Worm (Caenorhabditis elegans) whole organism, L4/young adult: ENCODE data around the gene mes-1.

Experiments used
- W03F9.2 ChIP-seq: fragments of 150-350 bp; optimal IDR thresholded peaks from 2 replicates; lab custom pipeline; 2014; ENCODE audit warnings: missing biosample characterization, missing genetic modification characterization
- dao-5 ChIP-seq: sonication (generic microtip); optimal IDR thresholded peaks from 2 replicates; lab custom pipeline; 2016; ENCODE audit warnings: missing genotype, missing genetic modification characterization, moderate library complexity, missing compliant biosample characterization
- him-1 ChIP-seq: sonication (generic microtip); optimal IDR thresholded peaks from 2 replicates; lab custom pipeline; 2016; ENCODE audit warnings: missing genotype, missing genetic modification reagents, missing genetic modification characterization, missing compliant biosample characterization

- TF ChIP-seq W03F9.2 (tag; lab: Kevin White, UChicago) (no peak), dao-5 (no peak), him-1 (no peak)
These were observed 6.7 kb upstream of the mes-1 start, which contains the start of gene F54F7.14 for ce11 chrX:11850572-11850971.
